Fruit fly (Drosophila melanogaster) whole organism, embryonic: ENCODE results near the gene CG31741.

ENCODE experiments used
- B-H2 ChIP-seq: fragments of 200-800 bp; sonication (Bioruptor generic); optimal IDR thresholded peaks from 2 replicates; lab custom pipeline; 2018; ENCODE audit warnings: missing biosample characterization, mild to moderate bottlenecking, missing genetic modification characterization
- Bgb ChIP-seq: fragments of 200-800 bp; sonication (Bioruptor generic); IDR thresholded peaks from 2 replicates; pipeline ENCODE4 v1.3.6; 2022; ENCODE audit warnings: missing biosample characterization, missing genetic modification characterization; ENCODE audit not compliant: partially characterized antibody
- CG10147 ChIP-seq: fragments of 200-800 bp; sonication (Bioruptor generic); optimal IDR thresholded peaks from 2 replicates; lab custom pipeline; 2019; ENCODE audit warnings: missing biosample characterization, mild to moderate bottlenecking, missing genetic modification characterization, moderate library complexity
- CG1024 ChIP-seq: fragments of 200-800 bp; sonication (Bioruptor generic); IDR thresholded peaks from 2 replicates; pipeline ENCODE4 v1.3.6; 2022; ENCODE audit warnings: missing biosample characterization, missing genetic modification characterization
- CG11093 ChIP-seq: fragments of 200-800 bp; sonication (Bioruptor generic); IDR thresholded peaks from 3 replicates; pipeline ENCODE4 v1.3.6; 2022; ENCODE audit warnings: missing biosample characterization, missing genetic modification characterization
- CG11398 ChIP-seq: fragments of 200-800 bp; sonication (Bioruptor generic); optimal IDR thresholded peaks from 2 replicates; lab custom pipeline; 2016; ENCODE audit warnings: missing biosample characterization, missing genetic modification characterization
- CG12104 ChIP-seq: fragments of 200-800 bp; sonication (Bioruptor generic); optimal IDR thresholded peaks from 3 replicates; lab custom pipeline; 2016; ENCODE audit warnings: missing biosample characterization, missing genetic modification characterization
- CG13624 ChIP-seq: fragments of 200-800 bp; sonication (Bioruptor generic); optimal IDR thresholded peaks from 2 replicates; lab custom pipeline; 2016; ENCODE audit warnings: missing biosample characterization, missing genetic modification characterization
- CG14441 ChIP-seq: fragments of 200-800 bp; sonication (Bioruptor generic); IDR thresholded peaks from 2 replicates; pipeline ENCODE4 v1.3.6; 2022; ENCODE audit warnings: missing biosample characterization, missing genetic modification characterization
- CG15011 ChIP-seq: fragments of 200-800 bp; sonication (Bioruptor generic); optimal IDR thresholded peaks from 3 replicates; lab custom pipeline; 2018; ENCODE audit warnings: missing biosample characterization, mild to moderate bottlenecking, missing genetic modification characterization
- CG15269 ChIP-seq: fragments of 200-800 bp; sonication (Bioruptor generic); optimal IDR thresholded peaks from 2 replicates; lab custom pipeline; 2018; ENCODE audit warnings: missing biosample characterization, mild to moderate bottlenecking, missing genetic modification characterization, moderate library complexity
- CG30403 ChIP-seq: fragments of 200-800 bp; sonication (Bioruptor generic); optimal IDR thresholded peaks from 3 replicates; lab custom pipeline; 2016; ENCODE audit warnings: missing biosample characterization, missing genetic modification characterization
- CG3163 ChIP-seq: fragments of 200-800 bp; sonication (Bioruptor generic); optimal IDR thresholded peaks from 3 replicates; lab custom pipeline; 2016; ENCODE audit warnings: missing biosample characterization, missing genetic modification characterization
- CG34224 ChIP-seq: fragments of 200-800 bp; sonication (Bioruptor generic); IDR thresholded peaks from 3 replicates; pipeline ENCODE4 v1.3.6; 2022; ENCODE audit warnings: missing biosample characterization, missing genetic modification characterization; ENCODE audit not compliant: partially characterized antibody
- CG4328 ChIP-seq: fragments of 200-800 bp; sonication (Bioruptor generic); optimal IDR thresholded peaks from 3 replicates; lab custom pipeline; 2017; ENCODE audit warnings: missing biosample characterization, missing genetic modification reagents, missing genetic modification characterization
- CG9797 ChIP-seq: fragments of 200-800 bp; sonication (Bioruptor generic); optimal IDR thresholded peaks from 3 replicates; lab custom pipeline; 2018; ENCODE audit warnings: missing biosample characterization, mild to moderate bottlenecking, missing genetic modification characterization
- CTCF ChIP-seq: fragments of 200-800 bp; sonication (Bioruptor generic); optimal IDR thresholded peaks from 2 replicates; lab custom pipeline; 2017; ENCODE audit warnings: missing biosample characterization, mild to moderate bottlenecking, missing genetic modification characterization, moderate library complexity
- Dbx ChIP-seq: fragments of 200-800 bp; sonication (Bioruptor generic); IDR thresholded peaks from 3 replicates; pipeline ENCODE4 v1.3.6; 2022; ENCODE audit warnings: missing biosample characterization, missing genetic modification characterization
- Dll ChIP-seq: fragments of 200-800 bp; sonication (Bioruptor generic); IDR thresholded peaks from 4 replicates; pipeline ENCODE4 v1.3.6; 2022; ENCODE audit warnings: missing biosample characterization, missing genetic modification characterization; ENCODE audit not compliant: partially characterized antibody
- Gsc ChIP-seq: fragments of 200-800 bp; sonication (Bioruptor generic); IDR thresholded peaks from 2 replicates; pipeline ENCODE4 v1.3.6; 2022; ENCODE audit warnings: missing biosample characterization, missing genetic modification characterization
- HHEX ChIP-seq: fragments of 200-800 bp; sonication (Bioruptor generic); optimal IDR thresholded peaks from 3 replicates; lab custom pipeline; 2017; ENCODE audit warnings: missing biosample characterization, mild to moderate bottlenecking, missing genetic modification characterization, missing genetic modification reagents
- HLH4C ChIP-seq: fragments of 200-800 bp; sonication (Bioruptor generic); IDR thresholded peaks from 3 replicates; pipeline ENCODE4 v1.3.6; 2022; ENCODE audit warnings: missing biosample characterization, missing genetic modification characterization; ENCODE audit not compliant: partially characterized antibody
- HmgD ChIP-seq: fragments of 200-800 bp; sonication (Bioruptor generic); optimal IDR thresholded peaks from 3 replicates; lab custom pipeline; 2016; ENCODE audit warnings: missing biosample characterization, missing genetic modification characterization
- Hmr ChIP-seq: fragments of 200-800 bp; sonication (Bioruptor generic); optimal IDR thresholded peaks from 3 replicates; lab custom pipeline; 2017; ENCODE audit warnings: mild to moderate bottlenecking, missing biosample characterization, missing genetic modification reagents, missing genetic modification characterization
- Hsf ChIP-seq: fragments of 200-800 bp; sonication (Bioruptor generic); optimal IDR thresholded peaks from 3 replicates; lab custom pipeline; 2016; ENCODE audit warnings: missing biosample characterization, missing genetic modification characterization
- Kr ChIP-seq: fragments of 200-800 bp; sonication (Bioruptor generic); optimal IDR thresholded peaks from 2 replicates; lab custom pipeline; 2017; ENCODE audit warnings: missing biosample characterization, mild to moderate bottlenecking, missing genetic modification characterization
- Lhr ChIP-seq: fragments of 200-800 bp; sonication (Bioruptor generic); optimal IDR thresholded peaks from 3 replicates; lab custom pipeline; 2017; ENCODE audit warnings: mild to moderate bottlenecking, missing biosample characterization, missing genetic modification reagents, missing genetic modification characterization
- Lim3 ChIP-seq: fragments of 200-800 bp; sonication (Bioruptor generic); IDR thresholded peaks from 2 replicates; pipeline ENCODE4 v1.3.6; 2022; ENCODE audit warnings: missing biosample characterization, missing genetic modification characterization
- Max ChIP-seq: fragments of 200-800 bp; sonication (Bioruptor generic); optimal IDR thresholded peaks from 2 replicates; lab custom pipeline; 2016; ENCODE audit warnings: missing biosample characterization, mild to moderate bottlenecking, missing genetic modification characterization
- NC2α ChIP-seq: fragments of 200-800 bp; sonication (Bioruptor generic); optimal IDR thresholded peaks from 2 replicates; lab custom pipeline; 2016; ENCODE audit warnings: missing biosample characterization, missing genetic modification characterization
- Nf-YC ChIP-seq: fragments of 200-800 bp; optimal IDR thresholded peaks from 3 replicates; lab custom pipeline; 2019; ENCODE audit warnings: missing biosample characterization, mild to moderate bottlenecking, missing genetic modification characterization, moderate library complexity
- al ChIP-seq: fragments of 200-800 bp; sonication (Bioruptor generic); IDR thresholded peaks from 2 replicates; pipeline ENCODE4 v1.3.6; 2022; ENCODE audit warnings: missing biosample characterization, missing genetic modification characterization
- chm ChIP-seq: fragments of 200-800 bp; sonication (Bioruptor generic); IDR thresholded peaks from 2 replicates; pipeline ENCODE4 v1.3.6; 2022; ENCODE audit warnings: missing biosample characterization, missing genetic modification characterization
- corto ChIP-seq: fragments of 200-800 bp; sonication (Bioruptor generic); optimal IDR thresholded peaks from 2 replicates; lab custom pipeline; 2016; ENCODE audit warnings: missing biosample characterization, mild to moderate bottlenecking, missing genetic modification characterization, moderate library complexity
- eve ChIP-seq, 2 experiments: fragments of >200 bp; optimal IDR thresholded peaks; 2 replicates each; lab custom pipeline; 2017; ENCODE audit warnings: missing biosample characterization in 2 of 2, missing genetic modification characterization in 2 of 2
- fu2 ChIP-seq: fragments of 200-800 bp; sonication (Bioruptor generic); optimal IDR thresholded peaks from 2 replicates; lab custom pipeline; 2016; ENCODE audit warnings: missing biosample characterization, missing genetic modification characterization
- gcm ChIP-seq: fragments of 200-800 bp; sonication (Bioruptor generic); optimal IDR thresholded peaks from 2 replicates; lab custom pipeline; 2019; ENCODE audit warnings: missing biosample characterization, mild to moderate bottlenecking, missing genetic modification characterization, moderate library complexity
- gcm2 ChIP-seq: fragments of 200-800 bp; sonication (Bioruptor generic); optimal IDR thresholded peaks from 2 replicates; lab custom pipeline; 2016; ENCODE audit warnings: missing biosample characterization, missing genetic modification characterization
- hbn ChIP-seq: fragments of 200-800 bp; sonication (Bioruptor generic); IDR thresholded peaks from 2 replicates; pipeline ENCODE4 v1.3.6; 2022; ENCODE audit warnings: missing biosample characterization, missing genetic modification characterization; ENCODE audit not compliant: partially characterized antibody
- her ChIP-seq: fragments of 200-800 bp; sonication (Bioruptor generic); optimal IDR thresholded peaks from 2 replicates; lab custom pipeline; 2016; ENCODE audit warnings: missing biosample characterization, missing genetic modification characterization
- lab ChIP-seq: fragments of 200-800 bp; sonication (Bioruptor generic); optimal IDR thresholded peaks from 3 replicates; lab custom pipeline; 2017; ENCODE audit warnings: missing biosample characterization, missing genetic modification characterization, mild to moderate bottlenecking, moderate library complexity, missing genetic modification reagents
- lbe ChIP-seq: fragments of 200-800 bp; sonication (Bioruptor generic); optimal IDR thresholded peaks from 2 replicates; lab custom pipeline; 2016; ENCODE audit warnings: missing biosample characterization, mild to moderate bottlenecking, missing genetic modification characterization
- mam ChIP-seq: fragments of 200-800 bp; sonication (Bioruptor generic); optimal IDR thresholded peaks from 3 replicates; lab custom pipeline; 2016; ENCODE audit warnings: missing biosample characterization, missing genetic modification characterization
- mld ChIP-seq: fragments of 200-800 bp; sonication (Bioruptor generic); IDR thresholded peaks from 3 replicates; pipeline ENCODE4 v1.3.6; 2022; ENCODE audit warnings: missing biosample characterization, missing genetic modification characterization; ENCODE audit not compliant: partially characterized antibody
- peb ChIP-seq: fragments of 200-800 bp; sonication (Bioruptor generic); IDR thresholded peaks from 2 replicates; pipeline ENCODE4 v1.3.6; 2022; ENCODE audit warnings: missing biosample characterization, missing genetic modification characterization
- psq ChIP-seq: fragments of 200-800 bp; sonication (Bioruptor generic); optimal IDR thresholded peaks from 2 replicates; lab custom pipeline; 2017; ENCODE audit warnings: missing biosample characterization, missing genetic modification characterization
- pzg ChIP-seq: fragments of 200-800 bp; sonication (Bioruptor generic); optimal IDR thresholded peaks from 3 replicates; lab custom pipeline; 2018; ENCODE audit warnings: missing biosample characterization, mild to moderate bottlenecking, missing genetic modification characterization, moderate library complexity
- salm ChIP-seq: fragments of 200-800 bp; sonication (Bioruptor generic); optimal IDR thresholded peaks from 2 replicates; lab custom pipeline; 2018; ENCODE audit warnings: missing biosample characterization, mild to moderate bottlenecking, missing genetic modification characterization
- sd ChIP-seq: fragments of 200-800 bp; sonication (Bioruptor generic); optimal IDR thresholded peaks from 3 replicates; lab custom pipeline; 2018; ENCODE audit warnings: missing biosample characterization, mild to moderate bottlenecking, missing genetic modification characterization, moderate library complexity
- slbo ChIP-seq: fragments of 200-800 bp; sonication (Bioruptor generic); IDR thresholded peaks from 2 replicates; pipeline ENCODE4 v1.3.6; 2022; ENCODE audit warnings: missing biosample characterization, missing genetic modification characterization
- sna ChIP-seq: fragments of 200-800 bp; sonication (Bioruptor generic); IDR thresholded peaks from 2 replicates; pipeline ENCODE4 v1.3.6; 2022; ENCODE audit warnings: missing biosample characterization, missing genetic modification characterization; ENCODE audit not compliant: partially characterized antibody
- sob ChIP-seq: fragments of 200-800 bp; sonication (Bioruptor generic); IDR thresholded peaks from 2 replicates; pipeline ENCODE4 v1.3.6; 2022; ENCODE audit warnings: missing biosample characterization, missing genetic modification characterization

Gene CG31741

DNA sequence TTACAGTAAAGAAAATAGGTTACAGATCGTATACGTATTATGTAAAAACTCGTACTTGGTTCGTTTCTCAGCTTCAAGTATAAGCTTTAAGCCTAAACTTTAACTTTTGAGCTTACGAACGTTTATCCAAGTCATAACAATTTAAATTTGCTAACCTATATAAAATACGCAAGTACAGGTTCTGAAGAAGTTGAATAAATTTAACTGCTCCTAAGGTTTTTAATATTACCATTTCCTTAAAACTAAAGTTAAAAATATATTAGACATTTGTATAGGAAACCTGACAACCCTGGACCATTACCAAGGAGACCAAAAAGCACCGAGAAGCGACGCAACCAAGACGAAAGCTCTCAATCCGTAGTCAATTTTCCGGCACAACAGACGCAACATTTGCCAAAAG is 35.6 kb downstream of the CG31741 start, which contains the start of gene CG5758 (continued):
- no peak for TF ChIP-seq CG3163 (GFP tag; lab: Kevin White, UChicago)
- TF ChIP-seq HmgD (GFP tag; lab: Kevin White, UChicago), result no peak
- no peak for TF ChIP-seq salm (tag; lab: Kevin White, UChicago)
- TF ChIP-seq NC2α (GFP tag; lab: Kevin White, UChicago), result no peak
- no peak for TF ChIP-seq peb
- no peak for TF ChIP-seq CG11398 (GFP tag; lab: Kevin White, UChicago)
- no peak for TF ChIP-seq CG12104
- no peak for TF ChIP-seq eve (GFP tag; optimal IDR thresholded peaks at IDR 0.05; lab: Kevin White, UChicago)
- TF ChIP-seq pzg (GFP tag; lab: Kevin White, UChicago), result peak; percentile 8
- no peak for TF ChIP-seq gcm2
- TF ChIP-seq CG9797 (GFP tag; lab: Kevin White, UChicago), result no peak
- TF ChIP-seq mld, result no peak
- peak; percentile 49 for TF ChIP-seq CG10147 (GFP tag; lab: Kevin White, UChicago)
- no peak for TF ChIP-seq CG11093
- TF ChIP-seq Max (GFP tag; lab: Kevin White, UChicago), result no peak
- TF ChIP-seq CG4328 (GFP tag; lab: Kevin White, UChicago), result no peak
- peak; percentile 5 for TF ChIP-seq Nf-YC
- no peak for TF ChIP-seq fu2
- TF ChIP-seq Lim3 (GFP tag; lab: Robert Waterston, UW), result no peak
- TF ChIP-seq slbo (GFP tag; lab: Robert Waterston, UW), result peak; percentile 40
- peak; percentile 13 for TF ChIP-seq CG13624 (GFP tag; lab: Kevin White, UChicago)
- peak; percentile 75 for TF ChIP-seq CTCF
- peak; percentile 59 for TF ChIP-seq Hmr (GFP tag; lab: Kevin White, UChicago)
- no peak; the same call in 2 of the 3 replicates for TF ChIP-seq Dbx (GFP tag; lab: Robert Waterston, UW)
- TF ChIP-seq CG1024 (GFP tag; lab: Robert Waterston, UW), result no peak
- peak; percentile 31 for TF ChIP-seq B-H2
- no peak for TF ChIP-seq CG14441 (GFP tag; lab: Robert Waterston, UW)
- no peak for TF ChIP-seq HLH4C (GFP tag; lab: Robert Waterston, UW)
- TF ChIP-seq sd, result no peak
- TF ChIP-seq CG34224 (GFP tag; lab: Robert Waterston, UW), result no peak
- no peak for TF ChIP-seq Dll (GFP tag; lab: Robert Waterston, UW)
- TF ChIP-seq mam (GFP tag; lab: Kevin White, UChicago), result peak; percentile 25
- TF ChIP-seq sob (GFP tag; lab: Robert Waterston, UW), result peak; percentile 23; the same call in 1 of the 2 replicates
- no peak for TF ChIP-seq CG15011 (GFP tag; lab: Kevin White, UChicago)
- TF ChIP-seq chm (GFP tag; lab: Robert Waterston, UW), result no peak
- TF ChIP-seq CG15269 (tag; lab: Kevin White, UChicago), result peak; percentile 44
- no peak for TF ChIP-seq sna (GFP tag; lab: Robert Waterston, UW)
- TF ChIP-seq psq (GFP tag; lab: Kevin White, UChicago), result no peak
- TF ChIP-seq al (GFP tag; lab: Robert Waterston, UW), result no peak
- peak; percentile 49; the same call in 1 of the 2 replicates for TF ChIP-seq Bgb
- TF ChIP-seq gcm (GFP tag; lab: Kevin White, UChicago), result no peak
- peak; percentile 0 for TF ChIP-seq lbe (GFP tag; lab: Kevin White, UChicago)
- no peak for TF ChIP-seq hbn (GFP tag; lab: Robert Waterston, UW)
- TF ChIP-seq Hsf (GFP tag; lab: Kevin White, UChicago), result peak; percentile 32
- TF ChIP-seq lab (GFP tag; lab: Kevin White, UChicago), result peak; percentile 54
- no peak for TF ChIP-seq Gsc (GFP tag; lab: Robert Waterston, UW)
- TF ChIP-seq Lhr (GFP tag; lab: Kevin White, UChicago), result peak; percentile 6
- TF ChIP-seq HHEX (GFP tag; lab: Kevin White, UChicago), result peak; percentile 21
- TF ChIP-seq Kr, result no peak
- TF ChIP-seq her (GFP tag; lab: Kevin White, UChicago), result no peak
- no peak for TF ChIP-seq corto (GFP tag; lab: Kevin White, UChicago)
- TF ChIP-seq CG30403 (GFP tag; lab: Kevin White, UChicago), result peak; percentile 36
